Worm (Caenorhabditis elegans) whole organism, L4 larva: ENCODE data around the gene dop-2.

Source experiments
- D1046.2 ChIP-seq: fragments of 200-800 bp; sonication (Bioruptor generic); IDR thresholded peaks from 2 replicates; pipeline ENCODE4 v1.3.6; 2022; ENCODE audit warnings: missing genetic modification characterization, missing compliant biosample characterization
- F44E2.7 ChIP-seq: fragments of 200-800 bp; sonication (Bioruptor generic); IDR thresholded peaks from 2 replicates; pipeline ENCODE4 v2.1.2; 2022; ENCODE audit warnings: missing genetic modification characterization, missing compliant biosample characterization
- T20F7.1 ChIP-seq: fragments of 200-800 bp; sonication (Bioruptor generic); optimal IDR thresholded peaks from 2 replicates; lab custom pipeline; 2018; ENCODE audit warnings: mild to moderate bottlenecking, missing genetic modification characterization, missing compliant biosample characterization
- T26A8.4 ChIP-seq: fragments of 200-800 bp; sonication (Bioruptor generic); IDR thresholded peaks from 2 replicates; pipeline ENCODE4 v1.3.6; 2022; ENCODE audit warnings: missing genetic modification characterization, missing compliant biosample characterization
- Y48G9A.11 ChIP-seq: fragments of 200-800 bp; sonication (Bioruptor generic); IDR thresholded peaks from 2 replicates; pipeline ENCODE4 v1.3.6; 2022; ENCODE audit warnings: missing genetic modification reagents, missing genetic modification characterization, missing compliant biosample characterization
- ZK337.2 ChIP-seq: fragments of 200-800 bp; sonication (Bioruptor generic); IDR thresholded peaks from 2 replicates; pipeline ENCODE4 v1.3.6; 2022; ENCODE audit warnings: missing genetic modification reagents, missing genetic modification characterization, missing compliant biosample characterization
- aha-1 ChIP-seq: fragments of 150-350 bp; peaks from one replicate; lab custom pipeline; 2014; ENCODE audit warnings: missing biosample characterization, missing genetic modification characterization
- arid-1 ChIP-seq: fragments of 200-800 bp; sonication (Bioruptor generic); conservative IDR thresholded peaks from 2 replicates; pipeline ENCODE4 v1.3.6; 2022; ENCODE audit warnings: missing genetic modification reagents, missing genetic modification characterization, missing compliant biosample characterization
- attf-4 ChIP-seq: sonication (generic microtip); optimal IDR thresholded peaks from 3 replicates; lab custom pipeline; 2017; ENCODE audit warnings: missing biosample characterization, missing genetic modification characterization
- ceh-20 ChIP-seq: fragments of 200-800 bp; sonication (Bioruptor generic); IDR thresholded peaks from 2 replicates; pipeline ENCODE4 v1.3.6; 2022; ENCODE audit warnings: missing genetic modification reagents, missing genetic modification characterization, missing compliant biosample characterization
- ceh-62 ChIP-seq: sonication (generic microtip); optimal IDR thresholded peaks from 2 replicates; lab custom pipeline; 2017; ENCODE audit warnings: missing biosample characterization, missing genetic modification characterization
- ceh-82 ChIP-seq: sonication (generic microtip); optimal IDR thresholded peaks from 2 replicates; lab custom pipeline; 2017; ENCODE audit warnings: missing biosample characterization, missing genetic modification characterization
- ctbp-1 ChIP-seq: fragments of 200-800 bp; sonication (Bioruptor generic); IDR thresholded peaks from 2 replicates; pipeline ENCODE4 v1.3.6; 2022; ENCODE audit warnings: missing genetic modification reagents, missing genetic modification characterization, missing compliant biosample characterization
- dmd-6 ChIP-seq: fragments of 200-800 bp; sonication (Bioruptor generic); IDR thresholded peaks from 2 replicates; pipeline ENCODE4 v1.3.6; 2022; ENCODE audit warnings: missing genetic modification reagents, missing genetic modification characterization, missing compliant biosample characterization
- dpl-1 ChIP-seq: fragments of 150-350 bp; optimal IDR thresholded peaks from 2 replicates; lab custom pipeline; 2014; ENCODE audit warnings: missing biosample characterization, missing genetic modification reagents, missing genetic modification characterization
- dve-1 ChIP-seq: sonication (generic microtip); optimal IDR thresholded peaks from 2 replicates; lab custom pipeline; 2017; ENCODE audit warnings: antibody characterized with exemption, mild to moderate bottlenecking, missing genetic modification characterization, missing compliant biosample characterization; ENCODE audit not compliant: insufficient read depth
- egl-43 ChIP-seq: fragments of 200-800 bp; sonication (Bioruptor generic); IDR thresholded peaks from 2 replicates; pipeline ENCODE4 v1.3.6; 2022; ENCODE audit warnings: missing genetic modification reagents, missing genetic modification characterization, missing compliant biosample characterization
- fos-1 ChIP-seq: fragments of 150-350 bp; optimal IDR thresholded peaks from 2 replicates; lab custom pipeline; 2014; ENCODE audit warnings: missing biosample characterization, missing genetic modification characterization
- gei-8 ChIP-seq: fragments of 200-800 bp; sonication (Bioruptor generic); optimal IDR thresholded peaks from 2 replicates; lab custom pipeline; 2018; ENCODE audit warnings: mild to moderate bottlenecking, missing genetic modification characterization, missing compliant biosample characterization
- hlh-30 ChIP-seq: sonication (generic microtip); optimal IDR thresholded peaks from 2 replicates; lab custom pipeline; 2017; ENCODE audit warnings: antibody characterized with exemption, mild to moderate bottlenecking, missing genetic modification characterization, missing compliant biosample characterization; ENCODE audit not compliant: insufficient read depth
- jun-1 ChIP-seq: fragments of 150-350 bp; optimal IDR thresholded peaks from 2 replicates; lab custom pipeline; 2014; ENCODE audit warnings: missing biosample characterization, missing genetic modification reagents, missing genetic modification characterization
- lim-7 ChIP-seq: fragments of 200-800 bp; sonication (Bioruptor generic); IDR thresholded peaks from 2 replicates; pipeline ENCODE4 v1.3.6; 2022; ENCODE audit warnings: missing genetic modification characterization, missing compliant biosample characterization
- lin-38 ChIP-seq: fragments of 200-800 bp; sonication (Bioruptor generic); IDR thresholded peaks from 2 replicates; pipeline ENCODE4 v1.3.6; 2022; ENCODE audit warnings: missing genetic modification reagents, missing genetic modification characterization, missing compliant biosample characterization
- lsy-2 ChIP-seq, 2 experiments: fragments of 150-350 bp in 1 of 2; sonication (generic microtip) in 1 of 2; optimal IDR thresholded peaks; 2 replicates each; lab custom pipeline; 2014 to 2017; ENCODE audit warnings: missing biosample characterization in 2 of 2, missing genetic modification characterization in 2 of 2
- madf-5 ChIP-seq, 2 experiments: fragments of 200-800 bp; sonication (Bioruptor generic); IDR thresholded peaks; 2 replicates each; pipeline ENCODE4 v1.3.6; 2022; ENCODE audit warnings: missing compliant biosample characterization in 2 of 2, missing genetic modification characterization in 2 of 2
- mdl-1 ChIP-seq, 2 experiments: fragments of 150-350 bp in 1 of 2; sonication (generic microtip) in 1 of 2; optimal IDR thresholded peaks; 2 replicates each; lab custom pipeline; 2014 to 2017; ENCODE audit warnings: missing biosample characterization in 2 of 2, missing genetic modification characterization in 2 of 2
- mdt-29 ChIP-seq: fragments of 200-800 bp; sonication (Bioruptor generic); IDR thresholded peaks from 2 replicates; pipeline ENCODE4 v1.3.6; 2022; ENCODE audit warnings: missing genetic modification reagents, missing genetic modification characterization, missing compliant biosample characterization
- mxl-3 ChIP-seq: fragments of 200-800 bp; sonication (Bioruptor generic); optimal IDR thresholded peaks from 2 replicates; lab custom pipeline; 2018; ENCODE audit warnings: mild to moderate bottlenecking, missing genetic modification characterization, missing compliant biosample characterization
- nhr-11 ChIP-seq: fragments of 150-350 bp; optimal IDR thresholded peaks from 2 replicates; lab custom pipeline; 2014; ENCODE audit warnings: missing biosample characterization, missing genetic modification characterization
- nhr-25 ChIP-seq: sonication (generic microtip); optimal IDR thresholded peaks from 2 replicates; lab custom pipeline; 2017; ENCODE audit warnings: missing genetic modification characterization, mild to moderate bottlenecking, missing compliant biosample characterization, antibody characterized with exemption, moderate library complexity, borderline replicate concordance; ENCODE audit not compliant: insufficient read depth
- nhr-28 ChIP-seq: fragments of 150-350 bp; optimal IDR thresholded peaks from 2 replicates; lab custom pipeline; 2014; ENCODE audit warnings: missing biosample characterization, missing genetic modification characterization
- pha-4 ChIP-seq, 2 experiments: fragments of 150-350 bp in 1 of 2; fragments of 200-800 bp in 1 of 2; sonication (Bioruptor generic) in 1 of 2; IDR thresholded peaks in 1 of 2; optimal IDR thresholded peaks in 1 of 2; 2 replicates each; pipeline versions ENCODE4 v1.3.6 to Lab custom; 2014 to 2022; ENCODE audit warnings: missing genetic modification characterization in 2 of 2, missing genetic modification reagents in 2 of 2, missing biosample characterization in 1 of 2, missing compliant biosample characterization in 1 of 2
- set-16 ChIP-seq: fragments of 200-800 bp; sonication (Bioruptor generic); IDR thresholded peaks from 2 replicates; pipeline ENCODE4 v1.3.6; 2022; ENCODE audit warnings: missing genetic modification reagents, missing genetic modification characterization, missing compliant biosample characterization
- snpc-1.2 ChIP-seq: fragments of 200-800 bp; sonication (Bioruptor generic); IDR thresholded peaks from 2 replicates; pipeline ENCODE4 v1.3.6; 2022; ENCODE audit warnings: missing genetic modification reagents, missing genetic modification characterization, missing compliant biosample characterization
- spr-3 ChIP-seq: fragments of 200-800 bp; sonication (Bioruptor generic); optimal IDR thresholded peaks from 2 replicates; lab custom pipeline; 2018; ENCODE audit warnings: mild to moderate bottlenecking, missing genetic modification characterization, missing compliant biosample characterization
- tag-97 ChIP-seq: fragments of 200-800 bp; sonication (Bioruptor generic); IDR thresholded peaks from 2 replicates; pipeline ENCODE4 v1.3.6; 2022; ENCODE audit warnings: missing genetic modification characterization, missing compliant biosample characterization
- tra-1 ChIP-seq: fragments of 200-800 bp; sonication (Bioruptor generic); IDR thresholded peaks from 2 replicates; pipeline ENCODE4 v1.3.6; 2022; ENCODE audit warnings: missing genetic modification reagents, missing genetic modification characterization, missing compliant biosample characterization
- zag-1 ChIP-seq: fragments of 150-350 bp; optimal IDR thresholded peaks from 2 replicates; lab custom pipeline; 2014; ENCODE audit warnings: missing biosample characterization, missing genetic modification characterization

Gene dop-2

ce11 chrV:9628603-9629002 lies 20.2 kb downstream of the dop-2 start:
- no peak for TF ChIP-seq T20F7.1 (GFP tag; lab: Kevin White, UChicago)
- TF ChIP-seq tra-1 (GFP tag; lab: Robert Waterston, UW) = 0 out of 2 replicates have a peak, but pooled peaks have one; percentile 21
- TF ChIP-seq set-16 (GFP tag; lab: Robert Waterston, UW) = peak; percentile 95
- TF ChIP-seq egl-43 (GFP tag; lab: Robert Waterston, UW) = peak; percentile 57; the same call in 1 of the 2 replicates
- peak; percentile 72 for TF ChIP-seq aha-1 (tag; lab: Kevin White, UChicago)

- no peak for TF ChIP-seq D1046.2 (GFP tag; lab: Robert Waterston, UW)
- no peak for TF ChIP-seq pha-4 (GFP tag; IDR thresholded peaks at IDR 0.05; lab: Robert Waterston, UW)
- no peak for TF ChIP-seq pha-4 (tag; optimal IDR thresholded peaks at IDR 0.05; lab: Kevin White, UChicago)
- no peak for TF ChIP-seq dve-1 (tag; lab: Kevin White, UChicago)
- no peak for TF ChIP-seq ceh-62 (tag; lab: Kevin White, UChicago)
- no peak for TF ChIP-seq mdl-1 (tag; optimal IDR thresholded peaks at IDR 0.05; lab: Kevin White, UChicago)
- TF ChIP-seq lin-38 (GFP tag; lab: Robert Waterston, UW) = no peak
- TF ChIP-seq dpl-1 (GFP tag; lab: Kevin White, UChicago) = no peak
- TF ChIP-seq snpc-1.2 = no peak
- TF ChIP-seq attf-4 (tag; lab: Kevin White, UChicago) = no peak
- TF ChIP-seq nhr-25 (tag; lab: Kevin White, UChicago) = no peak
Measured at ce11 chrV:9629114-9629513, 20.8 kb downstream of the dop-2 start, which contains the start of gene idpc-3. Gene idpc-3, minus strand, starts transcription at chrV:9629214.

- no peak for TF ChIP-seq nhr-28 (tag; lab: Kevin White, UChicago)
- no peak for TF ChIP-seq snpc-1.2
Measured at ce11 chrV:9629643-9630042, 21.3 kb downstream of the dop-2 start, which contains the start of gene col-146. Gene col-146, plus strand, starts transcription at chrV:9629943.

DNA sequence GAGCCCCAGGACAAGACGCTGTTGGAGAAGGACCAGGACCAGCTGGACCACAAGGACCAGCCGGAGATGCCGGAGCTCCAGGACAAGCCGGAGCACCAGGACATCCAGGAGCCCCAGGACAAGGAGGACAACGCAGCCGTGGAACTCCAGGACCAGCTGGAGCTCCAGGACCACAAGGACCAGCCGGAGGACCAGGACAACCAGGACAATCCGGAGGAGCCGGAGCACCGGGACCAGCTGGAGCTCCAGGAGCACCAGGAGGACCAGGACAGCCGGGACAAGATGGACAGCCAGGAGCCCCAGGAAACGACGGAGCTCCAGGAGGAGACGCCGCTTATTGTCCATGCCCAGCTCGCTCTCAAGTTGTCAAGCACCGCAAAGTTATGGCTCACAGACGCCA lies 22.2 kb downstream of the dop-2 start:
- no peak for TF ChIP-seq mxl-3
- peak in 1 of 2 experiments; percentile 29; a peak in 1 of 4 replicates for TF ChIP-seq madf-5 (GFP tag; IDR thresholded peaks at IDR 0.05; lab: Robert Waterston, UW)
- no peak for TF ChIP-seq arid-1
- TF ChIP-seq lim-7 (GFP tag; lab: Robert Waterston, UW) = 0 out of 2 replicates have a peak, but pooled peaks have one; percentile 28
- TF ChIP-seq Y48G9A.11 = 0 out of 2 replicates have a peak, but pooled peaks have one; percentile 46
- 0 out of 2 replicates have a peak, but pooled peaks have one; percentile 23 for TF ChIP-seq lin-38 (GFP tag; lab: Robert Waterston, UW)
- TF ChIP-seq F44E2.7 = 0 out of 2 replicates have a peak, but pooled peaks have one; percentile 47
- no peak for TF ChIP-seq ZK337.2
- no peak for TF ChIP-seq dmd-6 (GFP tag; lab: Robert Waterston, UW)
- no peak for TF ChIP-seq tra-1 (GFP tag; lab: Robert Waterston, UW)
- TF ChIP-seq egl-43 (GFP tag; lab: Robert Waterston, UW) = 0 out of 2 replicates have a peak, but pooled peaks have one; percentile 46
- no peak for TF ChIP-seq mdl-1 (tag; optimal IDR thresholded peaks at IDR 0.05; lab: Kevin White, UChicago)
- TF ChIP-seq ceh-20 = no peak
- TF ChIP-seq mdt-29 (GFP tag; lab: Robert Waterston, UW) = no peak
- TF ChIP-seq zag-1 = no peak
- no peak for TF ChIP-seq T26A8.4 (GFP tag; lab: Robert Waterston, UW)
- no peak for TF ChIP-seq lsy-2 (tag; optimal IDR thresholded peaks at IDR 0.05; lab: Kevin White, UChicago)
- TF ChIP-seq tag-97 = no peak
- no peak for TF ChIP-seq fos-1 (tag; lab: Kevin White, UChicago)
- no peak for TF ChIP-seq spr-3 (GFP tag; lab: Kevin White, UChicago)
- TF ChIP-seq jun-1 = no peak
- TF ChIP-seq ceh-82 (tag; lab: Kevin White, UChicago) = no peak
- no peak for TF ChIP-seq hlh-30 (tag; lab: Kevin White, UChicago)
- no peak for TF ChIP-seq nhr-11 (tag; lab: Kevin White, UChicago)
- TF ChIP-seq ctbp-1 (GFP tag; lab: Robert Waterston, UW) = 0 out of 2 replicates have a peak, but pooled peaks have one; percentile 14
- peak; percentile 98 for TF ChIP-seq set-16 (GFP tag; lab: Robert Waterston, UW)
- no peak for TF ChIP-seq gei-8 (GFP tag; lab: Kevin White, UChicago)
- TF ChIP-seq T20F7.1 (GFP tag; lab: Kevin White, UChicago) = no peak
